Fruit fly (Drosophila melanogaster): Measurements from ENCODE around the gene cry.
A peak's percentile ranks its signal among the peaks of the same experiment; 100 is the strongest.

- TF ChIP-seq Hr4 (GFP tag; optimal IDR thresholded peaks at IDR 0.05), result peak; percentile 85
- peak; percentile 76 for TF ChIP-seq topi (GFP tag; optimal IDR thresholded peaks at IDR 0.05)
- TF ChIP-seq Hr38 (GFP tag; optimal IDR thresholded peaks at IDR 0.05), result no peak
- peak; percentile 80 for TF ChIP-seq cyc (GFP tag; optimal IDR thresholded peaks at IDR 0.05)
- TF ChIP-seq CG3919 (GFP tag; optimal IDR thresholded peaks at IDR 0.05), result peak; percentile 90
- TF ChIP-seq CG10669 (GFP tag; optimal IDR thresholded peaks at IDR 0.05), result peak; percentile 92
- TF ChIP-seq Eip93F (GFP tag; optimal IDR thresholded peaks at IDR 0.05), result no peak
These were observed at the start of gene cry for dm6 chr3R:19211778-19212177.

Data from whole organism, prepupa.